Worm (Caenorhabditis elegans) whole organism, mixed stage, embryonic: ENCODE data around the gene Y46D2A.3.

ENCODE experiments used
- blmp-1 ChIP-seq: fragments of 150-350 bp; optimal IDR thresholded peaks from 2 replicates; lab custom pipeline; 2014; ENCODE audit warnings: missing biosample characterization, missing genetic modification characterization
- unc-39 ChIP-seq: fragments of 150-350 bp; optimal IDR thresholded peaks from 2 replicates; lab custom pipeline; 2014; ENCODE audit warnings: missing biosample characterization, missing genetic modification characterization

- no peak for TF ChIP-seq unc-39 (tag; lab: Kevin White, UChicago)
- no peak for TF ChIP-seq blmp-1 (tag; lab: Kevin White, UChicago)
These were observed 17.9 kb upstream of the Y46D2A.3 start, which contains the start of gene bath-28 for ce11 chrII:3344917-3345316.
